Fruit fly (Drosophila melanogaster) whole organism, adult: Measurements from ENCODE around the gene CG13795.

Experiments used
- CG5204 ChIP-seq: fragments of 200-800 bp; sonication (Bioruptor generic); optimal IDR thresholded peaks from 2 replicates; lab custom pipeline; 2016; ENCODE audit warnings: missing biosample characterization, missing genetic modification characterization
- CG7045 ChIP-seq: fragments of 200-800 bp; sonication (Bioruptor generic); optimal IDR thresholded peaks from 2 replicates; lab custom pipeline; 2017; ENCODE audit warnings: missing biosample characterization, mild to moderate bottlenecking, missing genetic modification characterization
- cic ChIP-seq: fragments of 200-800 bp; sonication (Bioruptor generic); optimal IDR thresholded peaks from 2 replicates; lab custom pipeline; 2017; ENCODE audit warnings: missing biosample characterization, mild to moderate bottlenecking, missing genetic modification characterization, moderate library complexity
- kay ChIP-seq: fragments of 200-800 bp; sonication (Bioruptor generic); peaks from one replicate; lab custom pipeline; 2016; ENCODE audit warnings: missing biosample characterization, missing genetic modification characterization, borderline replicate concordance
- pad ChIP-seq: fragments of 200-800 bp; sonication (Bioruptor generic); optimal IDR thresholded peaks from 3 replicates; lab custom pipeline; 2017; ENCODE audit warnings: missing biosample characterization, missing genetic modification characterization, mild to moderate bottlenecking, moderate library complexity, missing genetic modification reagents

DNA sequence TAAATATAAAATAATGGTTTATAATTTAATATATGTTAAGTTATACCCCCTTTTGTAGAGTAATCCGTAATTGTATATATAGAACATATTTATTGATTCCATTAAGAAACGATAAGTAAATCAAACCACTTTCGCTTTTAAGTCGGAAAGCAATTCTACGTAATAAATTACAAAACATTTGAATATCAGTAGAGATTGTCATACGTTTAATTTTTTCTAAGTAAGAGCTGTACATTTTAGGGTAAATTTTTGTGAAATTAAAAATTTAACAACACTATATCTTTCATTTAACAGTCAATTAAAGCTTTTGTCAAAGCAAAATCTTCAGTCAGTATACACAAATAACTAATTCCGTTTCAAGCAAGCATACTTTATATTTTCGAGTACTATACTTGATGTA is 27.8 kb upstream of the CG13795 start, which contains the start of gene CG46025:
- TF ChIP-seq cic (GFP tag; lab: Kevin White, UChicago) (no peak), pad (GFP tag; lab: Kevin White, UChicago) (no peak), CG5204 (no peak), CG7045 (GFP tag; lab: Kevin White, UChicago) (no peak), kay (GFP tag; lab: Kevin White, UChicago) (no peak)
